Fruit fly (Drosophila melanogaster) whole organism, embryonic: Measurements from ENCODE around the gene bsk.
A peak's percentile ranks its signal among the peaks of the same experiment; 100 is the strongest.

Experiments used
- Ada2b ChIP-seq: fragments of 200-800 bp; sonication (Bioruptor generic); IDR thresholded peaks from 2 replicates; pipeline ENCODE4 v1.3.6; 2022; ENCODE audit warnings: missing biosample characterization, missing genetic modification characterization
- Atf3 ChIP-seq: fragments of 200-800 bp; sonication (Bioruptor generic); optimal IDR thresholded peaks from 3 replicates; lab custom pipeline; 2016; ENCODE audit warnings: missing biosample characterization, missing genetic modification characterization
- CG1024 ChIP-seq: fragments of 200-800 bp; sonication (Bioruptor generic); IDR thresholded peaks from 2 replicates; pipeline ENCODE4 v1.3.6; 2022; ENCODE audit warnings: missing biosample characterization, missing genetic modification characterization
- CG10959 ChIP-seq: fragments of 200-800 bp; sonication (Bioruptor generic); IDR thresholded peaks from 2 replicates; pipeline ENCODE4 v1.3.6; 2022; ENCODE audit warnings: missing biosample characterization, missing genetic modification characterization
- CG14050 ChIP-seq: fragments of 200-800 bp; sonication (Bioruptor generic); IDR thresholded peaks from 3 replicates; pipeline ENCODE4 v1.3.6; 2022; ENCODE audit warnings: missing biosample characterization, missing genetic modification characterization
- CG14965 ChIP-seq: fragments of 200-800 bp; sonication (Bioruptor generic); optimal IDR thresholded peaks from 2 replicates; lab custom pipeline; 2016; ENCODE audit warnings: missing biosample characterization, missing genetic modification characterization, borderline replicate concordance
- CG1529 ChIP-seq: fragments of 200-800 bp; sonication (Bioruptor generic); optimal IDR thresholded peaks from 3 replicates; lab custom pipeline; 2018; ENCODE audit warnings: missing biosample characterization, missing genetic modification characterization
- CG15479 ChIP-seq: fragments of 200-800 bp; sonication (Bioruptor generic); optimal IDR thresholded peaks from 3 replicates; lab custom pipeline; 2019; ENCODE audit warnings: missing biosample characterization, mild to moderate bottlenecking, missing genetic modification characterization, moderate library complexity
- CG17328 ChIP-seq: fragments of 200-800 bp; sonication (Bioruptor generic); IDR thresholded peaks from 2 replicates; pipeline ENCODE4 v1.3.6; 2022; ENCODE audit warnings: missing biosample characterization, missing genetic modification characterization
- CG17385 ChIP-seq: fragments of 200-800 bp; sonication (Bioruptor generic); optimal IDR thresholded peaks from 3 replicates; lab custom pipeline; 2018; ENCODE audit warnings: missing biosample characterization, mild to moderate bottlenecking, missing genetic modification characterization
- CG17568 ChIP-seq: fragments of 200-800 bp; sonication (Bioruptor generic); optimal IDR thresholded peaks from 2 replicates; lab custom pipeline; 2018; ENCODE audit warnings: missing biosample characterization, mild to moderate bottlenecking, missing genetic modification characterization, moderate library complexity
- CG2202 ChIP-seq: fragments of 200-800 bp; sonication (Bioruptor generic); optimal IDR thresholded peaks from 2 replicates; lab custom pipeline; 2018; ENCODE audit warnings: missing biosample characterization, mild to moderate bottlenecking, missing genetic modification characterization
- CG31441 ChIP-seq: fragments of 200-800 bp; sonication (Bioruptor generic); IDR thresholded peaks from 2 replicates; pipeline ENCODE4 v1.3.6; 2022; ENCODE audit warnings: missing biosample characterization, missing genetic modification characterization
- CG32532 ChIP-seq: fragments of 200-800 bp; sonication (Bioruptor generic); IDR thresholded peaks from 2 replicates; pipeline ENCODE4 v1.3.6; 2022; ENCODE audit warnings: missing biosample characterization, missing genetic modification characterization
- CG3281 ChIP-seq: fragments of 200-800 bp; sonication (Bioruptor generic); optimal IDR thresholded peaks from 3 replicates; lab custom pipeline; 2017; ENCODE audit warnings: missing biosample characterization, mild to moderate bottlenecking, missing genetic modification characterization
- CG33557 ChIP-seq: fragments of 200-800 bp; sonication (Bioruptor generic); optimal IDR thresholded peaks from 2 replicates; lab custom pipeline; 2019; ENCODE audit warnings: missing biosample characterization, mild to moderate bottlenecking, missing genetic modification characterization, moderate library complexity
- CG5180 ChIP-seq: fragments of 200-800 bp; sonication (Bioruptor generic); optimal IDR thresholded peaks from 3 replicates; lab custom pipeline; 2017; ENCODE audit warnings: missing biosample characterization, missing genetic modification characterization, mild to moderate bottlenecking, moderate library complexity, missing genetic modification reagents
- CG7928 ChIP-seq: fragments of 200-800 bp; sonication (Bioruptor generic); optimal IDR thresholded peaks from 2 replicates; lab custom pipeline; 2017; ENCODE audit warnings: missing biosample characterization, mild to moderate bottlenecking, missing genetic modification characterization
- CTCF ChIP-seq: fragments of 200-800 bp; sonication (Bioruptor generic); optimal IDR thresholded peaks from 2 replicates; lab custom pipeline; 2017; ENCODE audit warnings: missing biosample characterization, mild to moderate bottlenecking, missing genetic modification characterization, moderate library complexity
- Gsc ChIP-seq: fragments of 200-800 bp; sonication (Bioruptor generic); IDR thresholded peaks from 2 replicates; pipeline ENCODE4 v1.3.6; 2022; ENCODE audit warnings: missing biosample characterization, missing genetic modification characterization
- HmgD ChIP-seq: fragments of 200-800 bp; sonication (Bioruptor generic); optimal IDR thresholded peaks from 3 replicates; lab custom pipeline; 2016; ENCODE audit warnings: missing biosample characterization, missing genetic modification characterization
- MTF-1 ChIP-seq: fragments of 200-800 bp; sonication (Bioruptor generic); optimal IDR thresholded peaks from 2 replicates; lab custom pipeline; 2018; ENCODE audit warnings: missing biosample characterization, mild to moderate bottlenecking, missing genetic modification characterization, borderline replicate concordance
- Mes4 ChIP-seq: fragments of 200-800 bp; sonication (Bioruptor generic); optimal IDR thresholded peaks from 2 replicates; lab custom pipeline; 2016; ENCODE audit warnings: missing biosample characterization, missing genetic modification characterization
- NK7.1 ChIP-seq: fragments of 200-800 bp; sonication (Bioruptor generic); optimal IDR thresholded peaks from 3 replicates; lab custom pipeline; 2016; ENCODE audit warnings: missing biosample characterization, missing genetic modification characterization
- Neu2 ChIP-seq: fragments of 200-800 bp; sonication (Bioruptor generic); optimal IDR thresholded peaks from 3 replicates; lab custom pipeline; 2016; ENCODE audit warnings: missing biosample characterization, missing genetic modification characterization, borderline replicate concordance
- Opbp ChIP-seq: fragments of 200-800 bp; sonication (Bioruptor generic); IDR thresholded peaks from 3 replicates; pipeline ENCODE4 v1.3.6; 2022; ENCODE audit warnings: missing biosample characterization, missing genetic modification characterization; ENCODE audit not compliant: partially characterized antibody
- Sry-δ ChIP-seq: fragments of 200-800 bp; sonication (Bioruptor generic); optimal IDR thresholded peaks from 2 replicates; lab custom pipeline; 2016; ENCODE audit warnings: missing biosample characterization, missing genetic modification characterization
- Usf ChIP-seq: fragments of 200-800 bp; sonication (Bioruptor generic); optimal IDR thresholded peaks from 2 replicates; lab custom pipeline; 2017; ENCODE audit warnings: missing genotype, missing biosample characterization, missing genetic modification characterization
- abd-A ChIP-seq: fragments of 200-800 bp; sonication (Bioruptor generic); optimal IDR thresholded peaks from 3 replicates; lab custom pipeline; 2019; ENCODE audit warnings: missing biosample characterization, mild to moderate bottlenecking, missing genetic modification characterization, moderate library complexity
- amos ChIP-seq: fragments of 200-800 bp; sonication (Bioruptor generic); IDR thresholded peaks from 2 replicates; pipeline ENCODE4 v1.3.6; 2022; ENCODE audit warnings: missing biosample characterization, missing genetic modification characterization; ENCODE audit not compliant: partially characterized antibody
- bcd ChIP-seq: fragments of 200-800 bp; sonication (Bioruptor generic); optimal IDR thresholded peaks from 2 replicates; lab custom pipeline; 2017; ENCODE audit warnings: missing biosample characterization, mild to moderate bottlenecking, missing genetic modification characterization
- cato ChIP-seq: fragments of 200-800 bp; sonication (Bioruptor generic); optimal IDR thresholded peaks from 2 replicates; lab custom pipeline; 2016; ENCODE audit warnings: missing biosample characterization, missing genetic modification characterization, borderline replicate concordance
- crol ChIP-seq: fragments of 200-800 bp; sonication (Bioruptor generic); IDR thresholded peaks from 2 replicates; pipeline ENCODE4 v1.3.6; 2022; ENCODE audit warnings: missing biosample characterization, missing genetic modification characterization
- emc ChIP-seq: fragments of 200-800 bp; sonication (Bioruptor generic); optimal IDR thresholded peaks from 2 replicates; lab custom pipeline; 2016; ENCODE audit warnings: missing biosample characterization, missing genetic modification characterization
- fd3F ChIP-seq: fragments of 200-800 bp; sonication (Bioruptor generic); optimal IDR thresholded peaks from 2 replicates; lab custom pipeline; 2018; ENCODE audit warnings: missing biosample characterization, mild to moderate bottlenecking, missing genetic modification characterization, moderate library complexity
- gcm2 ChIP-seq: fragments of 200-800 bp; sonication (Bioruptor generic); optimal IDR thresholded peaks from 2 replicates; lab custom pipeline; 2016; ENCODE audit warnings: missing biosample characterization, missing genetic modification characterization
- grau ChIP-seq: fragments of 200-800 bp; optimal IDR thresholded peaks from 3 replicates; lab custom pipeline; 2019; ENCODE audit warnings: missing biosample characterization, mild to moderate bottlenecking, missing genetic modification characterization, moderate library complexity
- ind ChIP-seq: fragments of 200-800 bp; sonication (Bioruptor generic); optimal IDR thresholded peaks from 3 replicates; lab custom pipeline; 2016; ENCODE audit warnings: missing biosample characterization, missing genetic modification characterization
- lilli ChIP-seq: fragments of 200-800 bp; sonication (Bioruptor generic); optimal IDR thresholded peaks from 3 replicates; lab custom pipeline; 2016; ENCODE audit warnings: missing biosample characterization, missing genetic modification characterization
- luna ChIP-seq: fragments of 200-800 bp; sonication (Bioruptor generic); optimal IDR thresholded peaks from 2 replicates; lab custom pipeline; 2016; ENCODE audit warnings: missing biosample characterization, missing genetic modification characterization
- maf-S ChIP-seq: fragments of 200-800 bp; sonication (Bioruptor generic); optimal IDR thresholded peaks from 2 replicates; lab custom pipeline; 2016; ENCODE audit warnings: missing biosample characterization, missing genetic modification characterization
- mld ChIP-seq: fragments of 200-800 bp; sonication (Bioruptor generic); IDR thresholded peaks from 3 replicates; pipeline ENCODE4 v1.3.6; 2022; ENCODE audit warnings: missing biosample characterization, missing genetic modification characterization; ENCODE audit not compliant: partially characterized antibody
- nom ChIP-seq: fragments of 200-800 bp; sonication (Bioruptor generic); optimal IDR thresholded peaks from 2 replicates; lab custom pipeline; 2017; ENCODE audit warnings: missing biosample characterization, missing genetic modification characterization, mild to moderate bottlenecking, moderate library complexity, missing genetic modification reagents
- p53 ChIP-seq: fragments of 200-800 bp; sonication (Bioruptor generic); optimal IDR thresholded peaks from 2 replicates; lab custom pipeline; 2016; ENCODE audit warnings: missing biosample characterization, missing genetic modification characterization
- pan ChIP-seq, 4 experiments: fragments of >200 bp in 3 of 4; fragments of 200-800 bp in 1 of 4; sonication (Bioruptor generic) in 1 of 4; optimal IDR thresholded peaks in 3 of 4; IDR thresholded peaks in 1 of 4; 2 replicates each; pipeline versions ENCODE4 v1.3.6 to Lab custom; 2017 to 2022; ENCODE audit warnings: missing biosample characterization in 2 of 4, missing genetic modification characterization in 2 of 4, mixed read lengths in 1 of 4
- prd ChIP-seq, 3 experiments: fragments of >200 bp in 2 of 3; fragments of 200-800 bp in 1 of 3; sonication (Bioruptor generic) in 1 of 3; optimal IDR thresholded peaks in 2 of 3; IDR thresholded peaks in 1 of 3; 2 replicates in 2 of 3; 3 replicates in 1 of 3; pipeline versions ENCODE4 v1.3.6 to Lab custom; 2017 to 2022; ENCODE audit warnings: missing biosample characterization in 1 of 3, missing genetic modification characterization in 1 of 3
- sug ChIP-seq: fragments of 200-800 bp; optimal IDR thresholded peaks from 2 replicates; lab custom pipeline; 2019; ENCODE audit warnings: missing biosample characterization, mild to moderate bottlenecking, missing genetic modification characterization, moderate library complexity
- tgo ChIP-seq: fragments of 200-800 bp; sonication (Bioruptor generic); IDR thresholded peaks from 3 replicates; pipeline ENCODE4 v1.3.6; 2022; ENCODE audit warnings: missing biosample characterization, missing genetic modification characterization
- yki ChIP-seq: fragments of >200 bp; optimal IDR thresholded peaks from 3 replicates; lab custom pipeline; 2018

bsk gene

DNA sequence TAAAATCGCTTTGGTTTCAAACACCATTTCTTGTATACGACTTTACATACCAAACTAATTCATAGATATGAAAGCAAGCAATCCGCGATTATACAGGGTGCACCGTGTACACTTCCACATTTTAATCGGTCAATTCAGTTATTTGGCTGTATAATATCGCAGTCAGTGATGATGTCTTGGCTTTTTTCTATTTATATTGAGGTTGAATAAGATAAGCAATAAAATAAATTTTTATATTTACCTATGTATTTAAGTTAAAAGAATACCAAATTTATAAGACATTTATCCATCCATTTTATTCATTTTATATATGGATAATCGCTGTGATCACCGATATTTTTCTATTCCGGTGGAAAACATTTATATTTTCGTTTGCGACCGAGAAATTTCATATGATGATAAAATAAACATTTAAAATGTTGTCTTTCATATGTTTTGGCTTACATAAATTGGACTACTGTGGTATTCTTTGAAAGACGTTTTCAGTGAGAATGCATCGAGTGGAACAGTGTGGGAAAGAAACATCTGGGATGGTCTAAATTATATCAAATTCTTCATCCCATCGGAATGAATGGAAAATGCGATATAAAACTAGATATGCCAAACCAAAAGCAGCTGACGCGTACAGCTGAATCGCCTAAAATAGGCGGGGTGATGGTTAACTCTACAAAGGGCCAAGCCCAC is 23.4 kb downstream of the bsk start, which contains the start of gene CG5708 (continued):
- TF ChIP-seq amos (GFP tag; lab: Robert Waterston, UW) (peak; percentile 68; the same call in 1 of the 2 replicates), CG5180 (GFP tag; lab: Kevin White, UChicago) (no peak), fd3F (GFP tag; lab: Kevin White, UChicago) (no peak), mld (GFP tag; lab: Robert Waterston, UW) (no peak), CG17568 (no peak), maf-S (GFP tag; lab: Kevin White, UChicago) (no peak), CTCF (GFP tag; lab: Kevin White, UChicago) (no peak), CG31441 (peak; percentile 46; the same call in 1 of the 2 replicates), Gsc (GFP tag; lab: Robert Waterston, UW) (no peak), CG7928 (GFP tag; lab: Kevin White, UChicago) (no peak), CG10959 (GFP tag; lab: Robert Waterston, UW) (no peak), CG14965 (GFP tag; lab: Kevin White, UChicago) (no peak), CG1024 (GFP tag; lab: Robert Waterston, UW) (peak; percentile 96), lilli (GFP tag; lab: Kevin White, UChicago) (peak; percentile 5), prd (optimal IDR thresholded peaks at IDR 0.05; lab: Kevin White, UChicago) (no peak), prd (GFP tag; IDR thresholded peaks at IDR 0.05; lab: Robert Waterston, UW) (0 out of 3 replicates have a peak, but pooled peaks have one; percentile 20), crol (GFP tag; lab: Robert Waterston, UW) (no peak), Neu2 (no peak), gcm2 (no peak), Sry-δ (GFP tag; lab: Kevin White, UChicago) (peak; percentile 36), abd-A (tag; lab: Kevin White, UChicago) (no peak), Atf3 (GFP tag; lab: Kevin White, UChicago) (no peak), Usf (GFP tag; lab: Kevin White, UChicago) (no peak), yki (no peak), tgo (GFP tag; lab: Robert Waterston, UW) (no peak), luna (GFP tag; lab: Kevin White, UChicago) (no peak), HmgD (no peak), cato (GFP tag; lab: Kevin White, UChicago) (no peak), nom (GFP tag; lab: Kevin White, UChicago) (no peak), emc (GFP tag; lab: Kevin White, UChicago) (no peak), pan (optimal IDR thresholded peaks at IDR 0.05; lab: Kevin White, UChicago) (no peak), pan (GFP tag; optimal IDR thresholded peaks at IDR 0.05 in 1 of 2, IDR thresholded peaks at IDR 0.05 in 1 of 2) (no peak), Opbp (peak; percentile 75; the same call in 2 of the 3 replicates), CG32532 (no peak), grau (peak; percentile 24), NK7.1 (GFP tag; lab: Kevin White, UChicago) (no peak), CG33557 (no peak), CG17385 (GFP tag; lab: Kevin White, UChicago) (no peak), ind (no peak), sug (tag; lab: Kevin White, UChicago) (peak; percentile 15), CG3281 (GFP tag; lab: Kevin White, UChicago) (no peak), MTF-1 (GFP tag; lab: Kevin White, UChicago) (no peak), CG17328 (GFP tag; lab: Robert Waterston, UW) (no peak), CG15479 (GFP tag; lab: Kevin White, UChicago) (no peak), Mes4 (no peak), CG1529 (GFP tag; lab: Kevin White, UChicago) (no peak), p53 (GFP tag; lab: Kevin White, UChicago) (no peak), Ada2b (GFP tag; lab: Robert Waterston, UW) (no peak), CG14050 (GFP tag; lab: Robert Waterston, UW) (no peak), bcd (GFP tag; lab: Kevin White, UChicago) (no peak), CG2202 (no peak)
